Worm (Caenorhabditis elegans) whole organism, L1 larva: ENCODE measurements around the gene Y50D4C.5.

Source experiments
- C16A3.4 ChIP-seq: fragments of 150-350 bp; optimal IDR thresholded peaks from 2 replicates; lab custom pipeline; 2014; ENCODE audit warnings: missing biosample characterization, missing genetic modification characterization
- F16B12.6 ChIP-seq: fragments of 150-350 bp; optimal IDR thresholded peaks from 2 replicates; lab custom pipeline; 2014; ENCODE audit warnings: missing biosample characterization, missing genetic modification characterization
- Y116A8C.19 ChIP-seq: sonication (generic microtip); optimal IDR thresholded peaks from 2 replicates; lab custom pipeline; 2016; ENCODE audit warnings: missing compliant biosample characterization, missing genetic modification characterization, borderline replicate concordance
- aha-1 ChIP-seq: fragments of 150-350 bp; optimal IDR thresholded peaks from 2 replicates; lab custom pipeline; 2014; ENCODE audit warnings: missing biosample characterization, missing genetic modification characterization
- alr-1 ChIP-seq: fragments of 200-800 bp; sonication (Bioruptor generic); optimal IDR thresholded peaks from 2 replicates; lab custom pipeline; 2018; ENCODE audit warnings: borderline replicate concordance, mild to moderate bottlenecking, missing genetic modification characterization, missing compliant biosample characterization
- aly-2 ChIP-seq: fragments of 150-350 bp; optimal IDR thresholded peaks from 2 replicates; lab custom pipeline; 2014; ENCODE audit warnings: missing biosample characterization, missing genetic modification characterization
- blmp-1 ChIP-seq: fragments of 150-350 bp; optimal IDR thresholded peaks from 2 replicates; lab custom pipeline; 2014; ENCODE audit warnings: missing biosample characterization, missing genetic modification characterization
- ceh-8 ChIP-seq: fragments of 200-800 bp; sonication (Bioruptor generic); optimal IDR thresholded peaks from 2 replicates; lab custom pipeline; 2018; ENCODE audit warnings: mild to moderate bottlenecking, missing genetic modification characterization, moderate library complexity, missing compliant biosample characterization
- ceh-82 ChIP-seq, 3 experiments: fragments of 150-350 bp in 1 of 3; sonication (generic microtip) in 2 of 3; optimal IDR thresholded peaks; 2 replicates each; lab custom pipeline; 2014 to 2017; ENCODE audit warnings: missing biosample characterization in 3 of 3, missing genetic modification characterization in 3 of 3
- ces-1 ChIP-seq: fragments of 150-350 bp; optimal IDR thresholded peaks from 2 replicates; lab custom pipeline; 2014; ENCODE audit warnings: missing biosample characterization, missing genetic modification reagents, missing genetic modification characterization
- dpl-1 ChIP-seq, 3 experiments: fragments of 150-350 bp in 2 of 3; sonication (generic microtip) in 1 of 3; optimal IDR thresholded peaks; 2 replicates each; lab custom pipeline; 2014 to 2017; ENCODE audit warnings: missing biosample characterization in 3 of 3, missing genetic modification characterization in 3 of 3, missing genetic modification reagents in 3 of 3
- dsc-1 ChIP-seq: sonication (generic microtip); optimal IDR thresholded peaks from 2 replicates; lab custom pipeline; 2016; ENCODE audit warnings: mild to moderate bottlenecking, missing genetic modification characterization, missing compliant biosample characterization
- efl-1 ChIP-seq, 4 experiments: fragments of 150-350 bp; optimal IDR thresholded peaks in 3 of 4; peaks in 1 of 4; 1 replicate in 1 of 4; 2 replicates in 3 of 4; lab custom pipeline; 2014; ENCODE audit warnings: missing biosample characterization in 2 of 4, missing genetic modification characterization in 2 of 4, missing genetic modification reagents in 2 of 4
- egl-13 ChIP-seq: sonication (generic microtip); optimal IDR thresholded peaks from 2 replicates; lab custom pipeline; 2016; ENCODE audit warnings: missing genotype, missing genetic modification reagents, missing genetic modification characterization, missing compliant biosample characterization
- elt-3 ChIP-seq, 6 experiments: fragments of 150-350 bp in 1 of 6; sonication (generic microtip); optimal IDR thresholded peaks; 2 replicates each; lab custom pipeline; 2017 to 2018; ENCODE audit warnings: missing biosample characterization in 6 of 6, missing genetic modification characterization in 6 of 6, inconsistent platforms in 1 of 6
- ets-5 ChIP-seq: fragments of 200-800 bp; sonication (Bioruptor generic); IDR thresholded peaks from 2 replicates; pipeline ENCODE4 v1.3.6; 2022; ENCODE audit warnings: missing genetic modification characterization, missing compliant biosample characterization
- grh-1 ChIP-seq: fragments of 200-800 bp; sonication (Bioruptor generic); IDR thresholded peaks from 2 replicates; pipeline ENCODE4 v1.3.6; 2022; ENCODE audit warnings: missing genetic modification reagents, missing genetic modification characterization, missing compliant biosample characterization
- hlh-17 ChIP-seq: fragments of 200-800 bp; sonication (Bioruptor generic); optimal IDR thresholded peaks from 2 replicates; lab custom pipeline; 2018; ENCODE audit warnings: missing genetic modification characterization, mild to moderate bottlenecking, missing compliant biosample characterization, moderate library complexity, borderline replicate concordance
- hpl-2 ChIP-seq: fragments of 150-350 bp; optimal IDR thresholded peaks from 2 replicates; lab custom pipeline; 2014; ENCODE audit warnings: missing biosample characterization, missing genetic modification reagents, missing genetic modification characterization
- isw-1 ChIP-seq: fragments of 200-800 bp; sonication (Bioruptor generic); IDR thresholded peaks from 2 replicates; pipeline ENCODE4 v1.3.6; 2022; ENCODE audit warnings: missing genetic modification characterization, missing compliant biosample characterization
- lin-15B ChIP-seq: fragments of 150-350 bp; sonication (generic microtip); optimal IDR thresholded peaks from 3 replicates; lab custom pipeline; 2014; ENCODE audit warnings: missing biosample characterization, missing genetic modification characterization
- lin-35 ChIP-seq, 2 experiments: fragments of 150-350 bp; optimal IDR thresholded peaks; 2 replicates each; lab custom pipeline; 2014; ENCODE audit warnings: missing biosample characterization in 2 of 2, missing genetic modification characterization in 2 of 2, missing genetic modification reagents in 2 of 2
- lin-39 ChIP-seq: fragments of 150-350 bp; optimal IDR thresholded peaks from 2 replicates; lab custom pipeline; 2014; ENCODE audit warnings: missing biosample characterization, missing genetic modification reagents, missing genetic modification characterization
- lsy-2 ChIP-seq, 2 experiments: fragments of 150-350 bp; optimal IDR thresholded peaks; 2 replicates each; lab custom pipeline; 2014; ENCODE audit warnings: missing biosample characterization in 2 of 2, missing genetic modification characterization in 2 of 2
- mab-9 ChIP-seq: fragments of 200-800 bp; sonication (Bioruptor generic); IDR thresholded peaks from 2 replicates; pipeline ENCODE4 v1.3.6; 2022; ENCODE audit warnings: missing genetic modification reagents, missing genetic modification characterization, missing compliant biosample characterization
- nhr-11 ChIP-seq: fragments of 150-350 bp; optimal IDR thresholded peaks from 2 replicates; lab custom pipeline; 2014; ENCODE audit warnings: missing biosample characterization, missing genetic modification characterization
- nhr-71 ChIP-seq: sonication (generic microtip); optimal IDR thresholded peaks from 2 replicates; lab custom pipeline; 2016; ENCODE audit warnings: mild to moderate bottlenecking, missing genetic modification characterization, moderate library complexity, missing compliant biosample characterization
- nhr-77 ChIP-seq: fragments of 150-350 bp; optimal IDR thresholded peaks from 2 replicates; lab custom pipeline; 2014; ENCODE audit warnings: missing biosample characterization, missing genetic modification characterization
- nhr-90 ChIP-seq: sonication (generic microtip); optimal IDR thresholded peaks from 2 replicates; lab custom pipeline; 2016; ENCODE audit warnings: mild to moderate bottlenecking, missing genetic modification characterization, missing compliant biosample characterization; ENCODE audit not compliant: poor library complexity
- pag-3 ChIP-seq: sonication (generic microtip); optimal IDR thresholded peaks from 2 replicates; lab custom pipeline; 2017; ENCODE audit warnings: missing genetic modification characterization, mild to moderate bottlenecking, missing compliant biosample characterization, antibody characterized with exemption, borderline replicate concordance; ENCODE audit not compliant: insufficient read depth
- snpc-4 ChIP-seq: fragments of 150-350 bp; optimal IDR thresholded peaks from 2 replicates; lab custom pipeline; 2014; ENCODE audit warnings: missing biosample characterization, missing genetic modification characterization
- snu-23 ChIP-seq: sonication (generic microtip); optimal IDR thresholded peaks from 2 replicates; lab custom pipeline; 2016; ENCODE audit warnings: missing genetic modification characterization, missing compliant biosample characterization
- sptf-1 ChIP-seq: fragments of 150-350 bp; optimal IDR thresholded peaks from 2 replicates; lab custom pipeline; 2014; ENCODE audit warnings: missing biosample characterization, missing genetic modification characterization
- tlp-1 ChIP-seq: fragments of 150-350 bp; optimal IDR thresholded peaks from 2 replicates; lab custom pipeline; 2014; ENCODE audit warnings: missing biosample characterization, missing genetic modification characterization
- unc-130 ChIP-seq: fragments of 150-350 bp; optimal IDR thresholded peaks from 2 replicates; lab custom pipeline; 2017; ENCODE audit warnings: missing biosample characterization, missing genetic modification characterization, inconsistent platforms
- unc-86 ChIP-seq: sonication (generic microtip); optimal IDR thresholded peaks from 2 replicates; lab custom pipeline; 2016; ENCODE audit warnings: missing genetic modification characterization, missing compliant biosample characterization
- vab-15 ChIP-seq: sonication (generic microtip); optimal IDR thresholded peaks from 2 replicates; lab custom pipeline; 2017; ENCODE audit warnings: missing genotype, mild to moderate bottlenecking, missing genetic modification characterization, missing compliant biosample characterization
- xbp-1 ChIP-seq: sonication (generic microtip); optimal IDR thresholded peaks from 2 replicates; lab custom pipeline; 2016; ENCODE audit warnings: missing genetic modification characterization, missing compliant biosample characterization
- zip-4 ChIP-seq: fragments of 200-800 bp; sonication (Bioruptor generic); optimal IDR thresholded peaks from 2 replicates; lab custom pipeline; 2018; ENCODE audit warnings: mild to moderate bottlenecking, missing genetic modification characterization, moderate library complexity, missing compliant biosample characterization

Y50D4C.5 gene

ce11 chrV:1003400-1003799, at the start of gene Y50D4C.5:
Gene Y50D4C.5, minus strand, starts transcription at chrV:1003744.
- TF ChIP-seq ets-5 (GFP tag; lab: Robert Waterston, UW) (0 out of 2 replicates have a peak, but pooled peaks have one; percentile 68), efl-1 (optimal IDR thresholded peaks at IDR 0.05; lab: Kevin White, UChicago) (no peak), efl-1 (GFP tag; optimal IDR thresholded peaks at IDR 0.05 in 1 of 2; lab: Kevin White, UChicago) (peak in 1 of 2 experiments; percentile 78), lin-35 (GFP tag; optimal IDR thresholded peaks at IDR 0.05; lab: Kevin White, UChicago) (no peak)

- TF ChIP-seq unc-86 (tag; lab: Kevin White, UChicago) (no peak), sptf-1 (tag; lab: Kevin White, UChicago) (no peak), nhr-71 (tag; lab: Kevin White, UChicago) (no peak), tlp-1 (tag; lab: Kevin White, UChicago) (no peak), F16B12.6 (tag; lab: Kevin White, UChicago) (no peak), alr-1 (no peak), ces-1 (GFP tag; lab: Kevin White, UChicago) (no peak), zip-4 (no peak), nhr-11 (tag; lab: Kevin White, UChicago) (no peak), Y116A8C.19 (tag; lab: Kevin White, UChicago) (no peak), hpl-2 (GFP tag; lab: Kevin White, UChicago) (no peak), lin-39 (tag; lab: Kevin White, UChicago) (no peak), blmp-1 (no peak), aly-2 (tag; lab: Kevin White, UChicago) (no peak), dsc-1 (tag; lab: Kevin White, UChicago) (no peak), nhr-77 (tag; lab: Kevin White, UChicago) (no peak), snu-23 (no peak)
Measured at ce11 chrV:1052559-1053064, 49.1 kb upstream of the Y50D4C.5 start, which contains the start of gene K10C9.4. Gene K10C9.4, minus strand, starts transcription at chrV:1053014.

- TF ChIP-seq ces-1 (GFP tag; lab: Kevin White, UChicago) (no peak), nhr-90 (tag; lab: Kevin White, UChicago) (no peak), snpc-4 (tag; lab: Kevin White, UChicago) (no peak), tlp-1 (tag; lab: Kevin White, UChicago) (no peak), grh-1 (GFP tag; lab: Robert Waterston, UW) (no peak), C16A3.4 (tag; lab: Kevin White, UChicago) (no peak), nhr-71 (tag; lab: Kevin White, UChicago) (no peak), mab-9 (GFP tag; lab: Robert Waterston, UW) (no peak), pag-3 (tag; lab: Kevin White, UChicago) (no peak), isw-1 (GFP tag; lab: Robert Waterston, UW) (no peak), lin-15B (tag; lab: Kevin White, UChicago) (no peak), lsy-2 (tag; optimal IDR thresholded peaks at IDR 0.05; lab: Kevin White, UChicago) (no peak), hlh-17 (no peak), dpl-1 (GFP tag; optimal IDR thresholded peaks at IDR 0.05; lab: Kevin White, UChicago) (no peak), dsc-1 (tag; lab: Kevin White, UChicago) (no peak), elt-3 (tag; optimal IDR thresholded peaks at IDR 0.05; lab: Kevin White, UChicago) (no peak), xbp-1 (tag; lab: Kevin White, UChicago) (no peak)
Measured at ce11 chrV:1051651-1052050, 48.1 kb upstream of the Y50D4C.5 start.

ce11 chrV:1049334-1049733, 45.8 kb upstream of the Y50D4C.5 start:
- TF ChIP-seq vab-15 (tag; lab: Kevin White, UChicago), result no peak
- no peak for TF ChIP-seq unc-130 (tag; lab: Kevin White, UChicago)
- TF ChIP-seq zip-4, result no peak
- TF ChIP-seq efl-1 (optimal IDR thresholded peaks at IDR 0.05; lab: Kevin White, UChicago), result peak; percentile 21 to 36
- TF ChIP-seq efl-1 (GFP tag; optimal IDR thresholded peaks at IDR 0.05 in 1 of 2; lab: Kevin White, UChicago), result no peak
- no peak for TF ChIP-seq ceh-8
- TF ChIP-seq isw-1 (GFP tag; lab: Robert Waterston, UW), result no peak
- peak in 1 of 3 experiments; percentile 7 for TF ChIP-seq ceh-82 (tag; optimal IDR thresholded peaks at IDR 0.05; lab: Kevin White, UChicago)
- TF ChIP-seq lsy-2 (tag; optimal IDR thresholded peaks at IDR 0.05; lab: Kevin White, UChicago), result peak in 1 of 2 experiments; percentile 38
- TF ChIP-seq egl-13, result no peak
- TF ChIP-seq nhr-71 (tag; lab: Kevin White, UChicago), result no peak
- TF ChIP-seq lin-35 (GFP tag; optimal IDR thresholded peaks at IDR 0.05; lab: Kevin White, UChicago), result peak; percentile 6 to 40
- TF ChIP-seq dpl-1 (GFP tag; optimal IDR thresholded peaks at IDR 0.05; lab: Kevin White, UChicago), result peak in 1 of 3 experiments; percentile 46
- TF ChIP-seq aha-1 (tag; lab: Kevin White, UChicago), result no peak
